Worm (Caenorhabditis elegans) whole organism, late embryonic: Measurements from ENCODE around the gene nhr-185.

Experiments used
- C38D4.7 ChIP-seq: fragments of 200-800 bp; sonication (Bioruptor generic); optimal IDR thresholded peaks from 2 replicates; lab custom pipeline; 2018; ENCODE audit warnings: mild to moderate bottlenecking, missing genetic modification characterization, moderate library complexity, missing compliant biosample characterization
- K02D7.2 ChIP-seq: sonication (generic microtip); optimal IDR thresholded peaks from 2 replicates; lab custom pipeline; 2017; ENCODE audit warnings: mild to moderate bottlenecking, missing genetic modification characterization, missing compliant biosample characterization
- T23F11.4 ChIP-seq: fragments of 200-800 bp; sonication (Bioruptor generic); optimal IDR thresholded peaks from 2 replicates; lab custom pipeline; 2018; ENCODE audit warnings: mild to moderate bottlenecking, missing genetic modification characterization, missing compliant biosample characterization
- Y22D7AL.16 ChIP-seq: sonication (generic microtip); optimal IDR thresholded peaks from 2 replicates; lab custom pipeline; 2016; ENCODE audit warnings: missing genetic modification characterization, missing compliant biosample characterization
- ceh-18 ChIP-seq: sonication (generic microtip); optimal IDR thresholded peaks from 2 replicates; lab custom pipeline; 2016; ENCODE audit warnings: missing genetic modification characterization, missing compliant biosample characterization
- ceh-2 ChIP-seq: sonication (generic microtip); optimal IDR thresholded peaks from 2 replicates; lab custom pipeline; 2016; ENCODE audit warnings: missing genotype, missing genetic modification characterization, missing compliant biosample characterization
- ceh-24 ChIP-seq: sonication (generic microtip); optimal IDR thresholded peaks from 2 replicates; lab custom pipeline; 2016; ENCODE audit warnings: mild to moderate bottlenecking, missing genetic modification characterization, missing compliant biosample characterization
- ceh-30 ChIP-seq: fragments of 150-350 bp; optimal IDR thresholded peaks from 2 replicates; lab custom pipeline; 2014; ENCODE audit warnings: missing biosample characterization, missing genetic modification characterization
- ceh-31 ChIP-seq: sonication (generic microtip); optimal IDR thresholded peaks from 2 replicates; lab custom pipeline; 2016; ENCODE audit warnings: missing genetic modification characterization, missing compliant biosample characterization
- ceh-45 ChIP-seq: fragments of 200-800 bp; sonication (Bioruptor generic); IDR thresholded peaks from 2 replicates; pipeline ENCODE4 v1.3.6; 2022; ENCODE audit warnings: missing genetic modification reagents, missing genetic modification characterization, missing compliant biosample characterization
- ceh-6 ChIP-seq: fragments of 200-800 bp; sonication (Bioruptor generic); optimal IDR thresholded peaks from 2 replicates; lab custom pipeline; 2018; ENCODE audit warnings: mild to moderate bottlenecking, missing genetic modification characterization, missing compliant biosample characterization
- ceh-9 ChIP-seq: sonication (generic microtip); optimal IDR thresholded peaks from 2 replicates; lab custom pipeline; 2016; ENCODE audit warnings: mild to moderate bottlenecking, missing genetic modification characterization, inconsistent platforms, missing compliant biosample characterization
- che-1 ChIP-seq: sonication (generic microtip); optimal IDR thresholded peaks from 2 replicates; lab custom pipeline; 2016; ENCODE audit warnings: mild to moderate bottlenecking, missing genetic modification characterization, missing compliant biosample characterization
- dmd-4 ChIP-seq: sonication (generic microtip); optimal IDR thresholded peaks from 2 replicates; lab custom pipeline; 2016; ENCODE audit warnings: borderline replicate concordance, missing genetic modification characterization, missing compliant biosample characterization
- dve-1 ChIP-seq: sonication (generic microtip); optimal IDR thresholded peaks from 2 replicates; lab custom pipeline; 2017; ENCODE audit warnings: antibody characterized with exemption, mild to moderate bottlenecking, missing genetic modification characterization, missing compliant biosample characterization
- elt-2 ChIP-seq: sonication (generic microtip); optimal IDR thresholded peaks from 2 replicates; lab custom pipeline; 2016; ENCODE audit warnings: missing genetic modification reagents, missing genetic modification characterization, missing compliant biosample characterization
- elt-4 ChIP-seq: sonication (generic microtip); optimal IDR thresholded peaks from 2 replicates; lab custom pipeline; 2016; ENCODE audit warnings: missing genetic modification characterization, missing compliant biosample characterization
- ets-4 ChIP-seq: sonication (generic microtip); optimal IDR thresholded peaks from 2 replicates; lab custom pipeline; 2016; ENCODE audit warnings: missing genetic modification characterization, missing compliant biosample characterization
- eyg-1 ChIP-seq: sonication (generic microtip); optimal IDR thresholded peaks from 2 replicates; lab custom pipeline; 2016; ENCODE audit warnings: missing genotype, missing genetic modification characterization, missing compliant biosample characterization
- fkh-10 ChIP-seq: fragments of 150-350 bp; optimal IDR thresholded peaks from 2 replicates; lab custom pipeline; 2014; ENCODE audit warnings: missing biosample characterization, missing genetic modification reagents, missing genetic modification characterization
- fkh-6 ChIP-seq: sonication (generic microtip); optimal IDR thresholded peaks from 2 replicates; lab custom pipeline; 2016; ENCODE audit warnings: missing genetic modification characterization, missing compliant biosample characterization
- gmeb-2 ChIP-seq: sonication (generic microtip); optimal IDR thresholded peaks from 2 replicates; lab custom pipeline; 2016; ENCODE audit warnings: missing genetic modification characterization, inconsistent platforms, missing compliant biosample characterization
- hlh-13 ChIP-seq: fragments of 200-800 bp; sonication (Bioruptor generic); optimal IDR thresholded peaks from 2 replicates; lab custom pipeline; 2018; ENCODE audit warnings: mild to moderate bottlenecking, missing genetic modification characterization, missing compliant biosample characterization
- hlh-6 ChIP-seq: sonication (generic microtip); optimal IDR thresholded peaks from 2 replicates; lab custom pipeline; 2016; ENCODE audit warnings: missing genotype, missing genetic modification characterization, missing compliant biosample characterization
- hlh-8 ChIP-seq: sonication (generic microtip); optimal IDR thresholded peaks from 2 replicates; lab custom pipeline; 2016; ENCODE audit warnings: missing genotype, missing genetic modification characterization, missing compliant biosample characterization
- lim-6 ChIP-seq: sonication (generic microtip); optimal IDR thresholded peaks from 2 replicates; lab custom pipeline; 2016; ENCODE audit warnings: missing genetic modification characterization, missing compliant biosample characterization
- lin-11 ChIP-seq: fragments of 200-800 bp; sonication (Bioruptor generic); optimal IDR thresholded peaks from 2 replicates; lab custom pipeline; 2018; ENCODE audit warnings: mild to moderate bottlenecking, missing genetic modification characterization, missing compliant biosample characterization
- nhr-232 ChIP-seq: sonication (generic microtip); optimal IDR thresholded peaks from 2 replicates; lab custom pipeline; 2016; ENCODE audit warnings: missing genetic modification characterization, missing compliant biosample characterization
- odd-2 ChIP-seq: sonication (generic microtip); optimal IDR thresholded peaks from 2 replicates; lab custom pipeline; 2017; ENCODE audit warnings: antibody characterized with exemption, mild to moderate bottlenecking, missing genetic modification characterization, missing compliant biosample characterization
- pag-3 ChIP-seq: sonication (generic microtip); optimal IDR thresholded peaks from 2 replicates; lab custom pipeline; 2016; ENCODE audit warnings: missing compliant biosample characterization, missing genetic modification characterization, borderline replicate concordance
- pax-1 ChIP-seq: fragments of 150-350 bp; optimal IDR thresholded peaks from 2 replicates; lab custom pipeline; 2014; ENCODE audit warnings: missing biosample characterization, missing genetic modification characterization
- pha-2 ChIP-seq: sonication (generic microtip); optimal IDR thresholded peaks from 2 replicates; lab custom pipeline; 2017; ENCODE audit warnings: mild to moderate bottlenecking, missing genetic modification characterization, missing compliant biosample characterization
- pha-4 ChIP-seq: fragments of 150-350 bp; optimal IDR thresholded peaks from 2 replicates; lab custom pipeline; 2018; ENCODE audit warnings: missing biosample characterization, missing genetic modification reagents, missing genetic modification characterization
- pros-1 ChIP-seq: fragments of 150-350 bp; optimal IDR thresholded peaks from 2 replicates; lab custom pipeline; 2014; ENCODE audit warnings: missing biosample characterization, missing genetic modification reagents, missing genetic modification characterization
- ref-2 ChIP-seq: sonication (generic microtip); optimal IDR thresholded peaks from 2 replicates; lab custom pipeline; 2016; ENCODE audit warnings: missing genetic modification characterization, missing compliant biosample characterization
- rnt-1 ChIP-seq: sonication (generic microtip); optimal IDR thresholded peaks from 2 replicates; lab custom pipeline; 2016; ENCODE audit warnings: missing genetic modification characterization, missing compliant biosample characterization
- sdc-2 ChIP-seq: sonication (generic microtip); optimal IDR thresholded peaks from 2 replicates; lab custom pipeline; 2016; ENCODE audit warnings: missing genotype, missing genetic modification characterization, missing compliant biosample characterization
- sox-2 ChIP-seq: fragments of 200-800 bp; sonication (Bioruptor generic); IDR thresholded peaks from 2 replicates; pipeline ENCODE4 v1.3.6; 2022; ENCODE audit warnings: missing genetic modification reagents, missing genetic modification characterization, missing compliant biosample characterization
- sox-4 ChIP-seq: sonication (generic microtip); optimal IDR thresholded peaks from 2 replicates; lab custom pipeline; 2017; ENCODE audit warnings: mild to moderate bottlenecking, missing genetic modification characterization, inconsistent platforms, missing compliant biosample characterization
- tbx-7 ChIP-seq: sonication (generic microtip); optimal IDR thresholded peaks from 2 replicates; lab custom pipeline; 2016; ENCODE audit warnings: missing genotype, missing genetic modification characterization, missing compliant biosample characterization
- unc-42 ChIP-seq: sonication (generic microtip); optimal IDR thresholded peaks from 2 replicates; lab custom pipeline; 2016; ENCODE audit warnings: missing genotype, missing genetic modification characterization, missing compliant biosample characterization
- zip-5 ChIP-seq: sonication (generic microtip); optimal IDR thresholded peaks from 2 replicates; lab custom pipeline; 2016; ENCODE audit warnings: missing genetic modification characterization, missing compliant biosample characterization
- ztf-16 ChIP-seq: sonication (generic microtip); optimal IDR thresholded peaks from 2 replicates; lab custom pipeline; 2017; ENCODE audit warnings: missing genetic modification characterization, missing compliant biosample characterization

nhr-185 gene

DNA sequence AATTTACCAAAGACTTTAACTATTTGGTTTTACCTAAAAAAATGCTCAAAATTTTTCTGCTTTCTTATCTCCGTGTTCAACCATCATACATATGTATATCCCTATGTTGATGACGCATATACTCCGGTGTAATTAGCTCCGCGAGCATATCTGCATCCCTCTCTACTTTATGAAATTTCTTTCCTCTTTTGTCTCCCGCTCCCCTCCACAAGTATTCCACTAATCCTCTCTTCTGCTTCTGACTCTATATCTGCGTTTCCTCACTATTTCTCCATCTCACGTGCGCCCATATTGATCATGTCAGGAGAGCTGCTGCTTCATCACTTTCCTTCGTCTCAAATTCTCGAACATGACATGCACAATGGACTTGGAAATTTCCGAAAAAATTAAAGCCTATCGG is 32.2 kb downstream of the nhr-185 start, which contains the start of gene H10D18.1:
Gene H10D18.1 (plus strand): TSS at position 277 of the 400 bp plus-strand sequence.
- no peak for TF ChIP-seq hlh-6 (tag; lab: Kevin White, UChicago)
- peak; percentile 44 for TF ChIP-seq unc-42 (tag; lab: Kevin White, UChicago)
- no peak for TF ChIP-seq ceh-9 (tag; lab: Kevin White, UChicago)
- TF ChIP-seq ceh-31 (tag; lab: Kevin White, UChicago) = peak; percentile 3
- TF ChIP-seq C38D4.7 (GFP tag; lab: Kevin White, UChicago) = no peak
- TF ChIP-seq sdc-2 (tag; lab: Kevin White, UChicago) = no peak
- no peak for TF ChIP-seq che-1

DNA sequence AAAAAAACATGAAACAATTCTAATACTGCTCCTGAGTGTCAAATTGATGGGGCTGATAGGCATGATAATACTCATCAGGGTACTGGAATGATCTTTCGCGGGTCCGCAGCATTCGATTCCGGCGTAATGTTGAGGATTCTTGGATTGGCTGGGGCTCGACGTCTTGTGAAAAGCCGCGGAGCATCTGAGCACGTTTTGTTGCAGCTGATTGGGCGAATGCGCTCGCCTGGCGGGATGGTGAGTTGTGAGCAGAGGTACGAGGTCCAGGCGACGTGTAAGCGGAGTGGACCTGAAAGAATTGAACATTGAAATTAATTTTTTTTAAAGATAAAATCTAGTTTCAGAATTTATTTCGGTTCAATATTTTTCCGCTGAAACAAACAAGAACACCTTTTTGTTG is 33.2 kb downstream of the nhr-185 start:
- TF ChIP-seq gmeb-2 (tag; lab: Kevin White, UChicago) (no peak), K02D7.2 (no peak), dve-1 (tag; lab: Kevin White, UChicago) (no peak), ceh-30 (tag; lab: Kevin White, UChicago) (no peak), ztf-16 (tag; lab: Kevin White, UChicago) (no peak), ets-4 (no peak), tbx-7 (tag; lab: Kevin White, UChicago) (no peak), fkh-6 (tag; lab: Kevin White, UChicago) (no peak), dmd-4 (tag; lab: Kevin White, UChicago) (no peak), zip-5 (tag; lab: Kevin White, UChicago) (no peak), ceh-31 (tag; lab: Kevin White, UChicago) (no peak), pros-1 (tag; lab: Kevin White, UChicago) (no peak), ceh-45 (GFP tag; lab: Robert Waterston, UW) (no peak), lim-6 (tag; lab: Kevin White, UChicago) (no peak), ceh-18 (tag; lab: Kevin White, UChicago) (no peak), elt-4 (tag; lab: Kevin White, UChicago) (no peak), pax-1 (tag; lab: Kevin White, UChicago) (no peak), sox-4 (no peak)
- TF ChIP-seq, all 69 proteins: peak for 0

DNA sequence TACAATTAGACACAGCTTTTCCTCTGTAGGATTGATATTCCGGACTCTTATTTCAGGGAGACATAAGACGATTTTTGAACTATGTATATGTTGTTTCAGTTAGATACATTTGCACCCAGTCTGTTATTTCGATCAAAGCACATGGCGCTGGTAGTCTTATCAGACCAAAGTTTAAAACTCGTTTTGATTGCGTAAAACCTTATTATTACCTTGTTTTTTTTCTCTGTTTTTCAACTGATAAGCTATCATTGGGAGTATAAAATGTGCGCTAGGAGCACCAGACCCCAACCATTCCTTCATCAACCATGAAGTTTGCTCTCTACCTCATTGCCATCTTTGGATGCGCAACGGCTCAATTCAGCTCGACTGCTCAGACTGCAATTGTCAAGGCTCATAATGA is 34.9 kb downstream of the nhr-185 start, which contains the start of gene scl-12:
Gene scl-12 (plus strand): TSS at position 301 of the 400 bp plus-strand sequence.
- TF ChIP-seq ceh-6 (GFP tag; lab: Kevin White, UChicago) (no peak), odd-2 (no peak), eyg-1 (tag; lab: Kevin White, UChicago) (no peak), elt-2 (tag; lab: Kevin White, UChicago) (no peak), pha-4 (tag; lab: Kevin White, UChicago) (no peak), rnt-1 (tag; lab: Kevin White, UChicago) (no peak), ceh-30 (tag; lab: Kevin White, UChicago) (no peak), hlh-8 (tag; lab: Kevin White, UChicago) (no peak), pag-3 (tag; lab: Kevin White, UChicago) (no peak), tbx-7 (tag; lab: Kevin White, UChicago) (no peak), che-1 (no peak), fkh-10 (GFP tag; lab: Kevin White, UChicago) (no peak), ceh-24 (tag; lab: Kevin White, UChicago) (no peak), Y22D7AL.16 (no peak), ref-2 (tag; lab: Kevin White, UChicago) (no peak)

ce11 chrV:3811541-3811940 is 35.6 kb downstream of the nhr-185 start, which contains the start of gene scl-13:
Gene scl-13 (minus strand): TSS chrV:3811641.
- TF ChIP-seq K02D7.2 (no peak), zip-5 (tag; lab: Kevin White, UChicago) (no peak), sdc-2 (tag; lab: Kevin White, UChicago) (no peak), sox-4 (no peak), rnt-1 (tag; lab: Kevin White, UChicago) (no peak), tbx-7 (tag; lab: Kevin White, UChicago) (no peak), ceh-2 (tag; lab: Kevin White, UChicago) (no peak), T23F11.4 (no peak), pha-2 (tag; lab: Kevin White, UChicago) (no peak), C38D4.7 (GFP tag; lab: Kevin White, UChicago) (no peak), ztf-16 (tag; lab: Kevin White, UChicago) (no peak), ceh-9 (tag; lab: Kevin White, UChicago) (no peak), hlh-13 (GFP tag; lab: Kevin White, UChicago) (no peak), pros-1 (tag; lab: Kevin White, UChicago) (no peak), sox-2 (GFP tag; lab: Robert Waterston, UW) (no peak), fkh-10 (GFP tag; lab: Kevin White, UChicago) (no peak), lin-11 (no peak), nhr-232 (tag; lab: Kevin White, UChicago) (no peak)
